Worm (Caenorhabditis elegans): ENCODE data around the gene R10E8.2.

ce11 chrV:18252239-18252638, 1.4 kb upstream of the R10E8.2 start, which contains the start of gene R10E8.1:
- TF ChIP-seq W03F9.2 (tag; optimal IDR thresholded peaks at IDR 0.05) = no peak
- no peak for TF ChIP-seq him-1 (tag; optimal IDR thresholded peaks at IDR 0.05)
- no peak for TF ChIP-seq dao-5 (tag; optimal IDR thresholded peaks at IDR 0.05)

Measured in whole organism, L4/young adult.